Fruit fly (Drosophila melanogaster): Measurements from ENCODE around the gene CG10208.

The CG10208 gene

dm6 chr3R:23773610-23774364 is at the start of gene CG10208:
CG10208 (minus strand) TSS chr3R:23774127.
- TF ChIP-seq CG17801 (GFP tag; optimal IDR thresholded peaks at IDR 0.05; ENCODE audit: partially characterized antibody), result no peak

- TF ChIP-seq CG17801 (GFP tag; optimal IDR thresholded peaks at IDR 0.05; ENCODE audit: partially characterized antibody), result no peak
Observed at dm6 chr3R:23823678-23824077, 49.8 kb upstream of the CG10208 start.

DNA sequence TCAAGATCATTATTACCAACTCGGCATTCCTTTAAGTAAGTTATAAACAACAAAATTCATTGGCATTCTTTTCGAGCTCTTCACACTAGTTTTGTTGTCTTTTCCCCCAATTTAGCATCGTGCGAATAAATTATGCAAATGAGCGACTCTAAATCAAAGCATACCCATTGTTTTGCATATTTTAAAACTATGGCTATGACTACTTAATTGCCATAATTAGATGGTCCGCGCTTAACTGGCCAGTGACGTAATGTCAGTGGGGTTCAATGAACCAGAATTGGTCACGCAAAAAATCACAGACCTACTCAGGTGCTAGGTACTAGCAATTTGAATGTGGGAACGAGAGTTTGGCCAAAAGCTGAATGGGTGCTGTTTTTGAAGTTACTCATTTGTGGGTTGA is 49.0 kb upstream of the CG10208 start:
- no peak for TF ChIP-seq CG17801 (GFP tag; optimal IDR thresholded peaks at IDR 0.05; ENCODE audit: partially characterized antibody)

dm6 chr3R:23820290-23820689 is 46.4 kb upstream of the CG10208 start:
- TF ChIP-seq CG17801 (GFP tag; optimal IDR thresholded peaks at IDR 0.05; ENCODE audit: partially characterized antibody), result no peak

- peak; percentile 51 for TF ChIP-seq CG17801 (GFP tag; optimal IDR thresholded peaks at IDR 0.05; ENCODE audit: partially characterized antibody)
Observed at dm6 chr3R:23818879-23819408, 45.0 kb upstream of the CG10208 start, which contains the start of the genes CG33111 and eIF4G2. CG33111 (minus strand) TSS chr3R:23819237. eIF4G2 (minus strand) TSS chr3R:23819237.

DNA sequence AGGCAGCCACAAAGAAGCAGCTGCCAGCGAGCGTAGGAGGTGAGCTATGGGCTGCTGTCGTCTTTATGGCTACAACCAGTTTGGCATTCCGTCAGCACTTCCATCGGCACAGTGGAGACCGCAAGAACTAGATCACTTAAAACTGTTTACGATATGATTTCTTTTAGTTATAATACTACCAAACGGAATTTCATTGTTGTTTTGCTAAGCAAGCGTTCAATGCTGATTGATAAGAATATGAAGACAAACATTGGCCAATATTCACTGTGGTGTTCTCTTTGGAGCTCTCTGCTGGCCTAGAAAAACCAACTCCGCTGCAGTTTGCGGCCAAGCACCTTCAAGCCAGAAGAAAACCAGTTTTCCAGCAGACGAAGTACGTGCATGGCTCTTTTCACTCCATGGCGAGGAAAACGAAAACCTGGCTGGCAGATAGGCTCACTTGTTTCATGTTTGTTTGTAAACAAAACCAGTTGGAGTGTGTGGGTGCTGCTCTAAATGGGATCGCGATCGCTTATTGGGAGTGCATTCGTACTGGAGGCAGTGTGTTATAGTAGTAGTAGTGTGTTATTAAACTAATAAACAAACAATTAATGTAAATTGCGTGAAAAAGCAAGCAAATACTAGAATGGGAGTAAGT is 43.8 kb upstream of the CG10208 start:
- no peak for TF ChIP-seq CG17801 (GFP tag; optimal IDR thresholded peaks at IDR 0.05; ENCODE audit: partially characterized antibody)

- peak; percentile 30 for TF ChIP-seq CG17801 (GFP tag; optimal IDR thresholded peaks at IDR 0.05; ENCODE audit: partially characterized antibody)
Observed at dm6 chr3R:23803668-23804067, 29.7 kb upstream of the CG10208 start, which contains the start of gene CG34355. CG34355 (plus strand) TSS chr3R:23803859.

DNA sequence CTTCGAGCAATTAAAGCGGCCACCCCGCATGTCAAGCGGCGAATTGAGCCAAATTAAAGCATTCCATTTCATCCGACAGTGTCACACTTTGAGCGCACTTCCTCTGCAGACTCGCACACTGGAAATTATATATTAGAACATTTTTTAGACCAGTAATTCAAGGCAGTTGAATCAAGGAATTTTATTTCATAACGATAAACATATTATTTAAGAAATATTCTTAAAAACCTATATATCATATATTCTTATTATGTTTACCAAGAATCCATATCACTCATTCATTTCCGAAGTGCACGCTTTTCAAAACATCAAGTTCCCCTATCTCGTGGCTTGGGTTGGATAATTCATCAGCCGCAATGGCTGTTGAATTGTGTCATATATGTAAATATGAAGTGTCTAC is 17.6 kb upstream of the CG10208 start:
- no peak for TF ChIP-seq CG17801 (GFP tag; optimal IDR thresholded peaks at IDR 0.05; ENCODE audit: partially characterized antibody)

- peak; percentile 29 for TF ChIP-seq CG17801 (GFP tag; optimal IDR thresholded peaks at IDR 0.05; ENCODE audit: partially characterized antibody)
Observed at dm6 chr3R:23790483-23791175, 16.7 kb upstream of the CG10208 start.

DNA sequence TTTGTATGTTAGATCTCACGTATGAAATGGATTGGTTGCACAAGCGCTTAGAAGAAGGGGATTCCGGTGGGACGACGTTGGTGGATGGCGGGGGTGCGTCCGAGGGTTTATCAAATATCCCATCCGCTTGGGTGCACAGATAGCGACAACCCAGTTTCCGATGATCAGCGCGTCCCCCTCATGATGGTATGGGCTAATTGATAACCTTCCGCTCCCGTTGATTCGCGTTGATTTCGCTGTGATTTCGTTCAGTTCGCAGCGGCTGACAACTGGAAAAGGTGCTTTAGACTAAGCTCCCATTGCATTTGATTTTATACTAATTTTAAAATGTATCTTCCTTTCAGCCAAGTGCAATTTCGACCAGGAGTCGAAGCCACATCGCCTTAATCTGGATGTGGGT is 15.7 kb upstream of the CG10208 start:
- TF ChIP-seq CG17801 (GFP tag; optimal IDR thresholded peaks at IDR 0.05; ENCODE audit: partially characterized antibody), result no peak

- TF ChIP-seq CG17801 (GFP tag; optimal IDR thresholded peaks at IDR 0.05; ENCODE audit: partially characterized antibody), result no peak
Observed at dm6 chr3R:23788406-23789021, 14.6 kb upstream of the CG10208 start.

- TF ChIP-seq CG17801 (GFP tag; optimal IDR thresholded peaks at IDR 0.05; ENCODE audit: partially characterized antibody), result no peak
Observed at dm6 chr3R:23787632-23787960, 13.7 kb upstream of the CG10208 start.

DNA sequence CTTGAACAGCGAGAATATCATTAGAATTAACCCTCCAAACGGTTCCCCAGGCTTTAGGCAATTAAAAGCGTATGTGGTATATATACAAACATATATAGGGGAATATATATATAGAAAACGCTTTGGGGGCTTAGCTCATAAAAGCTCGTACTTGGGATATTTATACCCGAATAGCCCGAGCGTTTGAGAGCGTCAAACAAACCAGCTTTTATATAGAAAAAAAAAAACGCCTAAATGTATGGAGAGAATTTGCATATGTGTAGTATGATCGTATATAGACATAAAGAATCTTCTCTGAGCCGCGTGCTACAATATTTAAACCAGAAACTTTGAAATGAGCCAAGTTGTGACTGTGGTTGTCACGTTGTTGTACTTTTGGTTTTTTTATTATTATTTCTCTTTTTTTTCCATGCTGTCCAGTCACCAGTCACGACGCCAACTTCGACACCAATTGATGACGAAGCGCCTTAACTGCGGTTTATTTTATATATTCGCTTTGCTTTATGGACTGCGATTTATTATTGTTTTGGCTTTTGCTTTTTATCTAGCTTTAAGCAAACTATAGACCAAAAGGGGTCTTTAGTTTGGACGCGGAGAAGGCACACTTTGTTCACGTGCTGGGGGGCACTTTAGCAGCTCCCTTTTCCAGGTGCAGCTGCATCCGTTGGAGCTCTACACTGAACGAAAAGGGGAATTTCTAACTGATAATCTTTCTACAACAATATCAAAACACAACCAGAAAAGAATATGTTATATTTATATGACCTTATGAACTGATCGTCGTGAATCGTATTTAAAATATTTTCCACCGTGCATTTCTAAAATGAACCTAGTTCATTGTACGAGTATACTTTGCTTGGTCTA is 13.1 kb upstream of the CG10208 start:
- TF ChIP-seq CG17801 (GFP tag; optimal IDR thresholded peaks at IDR 0.05; ENCODE audit: partially characterized antibody), result peak; percentile 77

Measured in ovary, adult (tissue).